Worm (Caenorhabditis elegans): ENCODE results near the gene fnip-2.

The fnip-2 gene

DNA sequence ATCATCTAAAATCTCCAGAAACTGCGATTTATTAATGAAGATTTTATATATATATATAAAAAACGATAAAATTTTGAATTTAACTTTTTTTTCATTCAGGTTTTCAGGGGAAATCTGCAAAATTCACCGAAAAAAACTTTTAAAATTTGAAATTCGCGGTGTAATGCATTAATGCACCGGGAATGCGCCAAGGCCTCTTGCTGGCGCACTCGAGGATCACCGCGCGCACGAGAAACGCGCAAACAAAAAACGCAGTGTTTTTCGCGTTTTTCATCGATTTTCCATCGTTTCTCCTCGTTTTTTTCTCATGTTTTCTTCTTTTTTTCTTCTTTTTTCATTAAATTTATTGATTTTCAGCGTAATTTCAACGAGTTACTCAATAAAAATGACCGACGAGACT, 45.1 kb upstream of the fnip-2 start, which contains the start of gene hrpu-2 (continued):
- TF ChIP-seq lir-1 (GFP tag; conservative IDR thresholded peaks at IDR 0.05) (no peak), snpc-3.4 (tag; optimal IDR thresholded peaks at IDR 0.05) (no peak), cebp-1 (GFP tag; IDR thresholded peaks at IDR 0.05) (no peak), cebp-1 (tag; optimal IDR thresholded peaks at IDR 0.05) (peak; percentile 81), rpc-1 (optimal IDR thresholded peaks at IDR 0.05) (no peak), rpc-1 (tag; optimal IDR thresholded peaks at IDR 0.05) (no peak), B0261.1 (tag; optimal IDR thresholded peaks at IDR 0.05) (no peak), lsl-1 (GFP tag; optimal IDR thresholded peaks at IDR 0.05) (peak; percentile 30), egl-18 (GFP tag; IDR thresholded peaks at IDR 0.05) (no peak), tlf-1 (GFP tag; optimal IDR thresholded peaks at IDR 0.05) (peak; percentile 47), pha-4 (tag; optimal IDR thresholded peaks at IDR 0.05) (no peak), hlh-12 (tag; optimal IDR thresholded peaks at IDR 0.05) (no peak), chd-7 (tag; optimal IDR thresholded peaks at IDR 0.05) (peak; percentile 25), repo-1 (tag; optimal IDR thresholded peaks at IDR 0.05) (peak; percentile 75), nhr-90 (tag; optimal IDR thresholded peaks at IDR 0.05) (no peak), lin-26 (GFP tag; IDR thresholded peaks at IDR 0.05) (no peak), sptf-2 (GFP tag; optimal IDR thresholded peaks at IDR 0.05) (no peak), cebp-2 (GFP tag; IDR thresholded peaks at IDR 0.05) (no peak), sea-2 (GFP tag; IDR thresholded peaks at IDR 0.05) (no peak), F23B12.7 (tag; optimal IDR thresholded peaks at IDR 0.05; ENCODE audit: insufficient read depth) (peak; percentile 27), T07F8.4 (tag; optimal IDR thresholded peaks at IDR 0.05) (no peak), mcd-1 (GFP tag; IDR thresholded peaks at IDR 0.05) (peak; percentile 93), nhr-80 (tag; optimal IDR thresholded peaks at IDR 0.05) (no peak), ekl-4 (GFP tag; IDR thresholded peaks at IDR 0.05) (peak; percentile 89), K11D2.4 (GFP tag; IDR thresholded peaks at IDR 0.05) (peak; percentile 83), mxl-1 (tag; optimal IDR thresholded peaks at IDR 0.05) (no peak), F57A8.1 (GFP tag; optimal IDR thresholded peaks at IDR 0.05) (no peak), ccch-3 (GFP tag; optimal IDR thresholded peaks at IDR 0.05) (no peak), F37B4.10 (GFP tag; IDR thresholded peaks at IDR 0.05) (no peak), atf-7 (tag; optimal IDR thresholded peaks at IDR 0.05) (peak; percentile 40), ZK185.1 (tag; optimal IDR thresholded peaks at IDR 0.05; ENCODE audit: poor library complexity, severe bottlenecking) (peak; percentile 69), ceh-100 (GFP tag; IDR thresholded peaks at IDR 0.05) (peak; percentile 61), C17E4.6 (GFP tag; IDR thresholded peaks at IDR 0.05) (no peak), ceh-91 (GFP tag; IDR thresholded peaks at IDR 0.05) (peak; percentile 57), hmg-1.2 (GFP tag; IDR thresholded peaks at IDR 0.05) (peak; percentile 59), egl-44 (GFP tag; IDR thresholded peaks at IDR 0.05) (no peak), F39B2.1 (GFP tag; IDR thresholded peaks at IDR 0.05) (no peak), mel-28 (tag; optimal IDR thresholded peaks at IDR 0.05; ENCODE audit: borderline replicate concordance) (no peak), xnd-1 (tag; optimal IDR thresholded peaks at IDR 0.05) (peak; percentile 24), F57C9.4 (tag; optimal IDR thresholded peaks at IDR 0.05) (no peak), Y67H2A.10 (GFP tag; conservative IDR thresholded peaks at IDR 0.05) (no peak), F52B5.7 (tag; optimal IDR thresholded peaks at IDR 0.05) (no peak), zim-3 (tag; optimal IDR thresholded peaks at IDR 0.05) (no peak), snpc-1.1 (tag; optimal IDR thresholded peaks at IDR 0.05; ENCODE audit: insufficient read depth) (no peak), ceh-58 (GFP tag; IDR thresholded peaks at IDR 0.05) (no peak), F33H1.4 (GFP tag; IDR thresholded peaks at IDR 0.05) (peak; percentile 70)
